Worm (Caenorhabditis elegans) whole organism, L2 larva: Measurements from ENCODE around the gene D2045.7.

Source experiments
- R02D3.7 ChIP-seq: fragments of 150-350 bp; optimal IDR thresholded peaks from 2 replicates; lab custom pipeline; 2014; ENCODE audit warnings: missing biosample characterization, missing genetic modification characterization
- ama-1 ChIP-seq: fragments of 150-350 bp; optimal IDR thresholded peaks from 2 replicates; lab custom pipeline; 2018; ENCODE audit warnings: inconsistent platforms
- ceh-82 ChIP-seq: fragments of 150-350 bp; optimal IDR thresholded peaks from 2 replicates; lab custom pipeline; 2014; ENCODE audit warnings: missing biosample characterization, missing genetic modification characterization
- lin-11 ChIP-seq: fragments of 150-350 bp; sonication (generic microtip); optimal IDR thresholded peaks from 2 replicates; lab custom pipeline; 2014; ENCODE audit warnings: missing biosample characterization, missing genetic modification characterization, inconsistent platforms, mixed read lengths
- lsy-2 ChIP-seq, 2 experiments: fragments of 150-350 bp in 1 of 2; sonication (generic microtip) in 1 of 2; optimal IDR thresholded peaks; 2 replicates each; lab custom pipeline; 2014 to 2017; ENCODE audit warnings: missing biosample characterization in 2 of 2, missing genetic modification characterization in 2 of 2
- mbf-1 ChIP-seq: sonication (generic microtip); optimal IDR thresholded peaks from 2 replicates; lab custom pipeline; 2017; ENCODE audit warnings: missing biosample characterization, missing genetic modification characterization
- nhr-11 ChIP-seq: fragments of 150-350 bp; optimal IDR thresholded peaks from 2 replicates; lab custom pipeline; 2014; ENCODE audit warnings: missing biosample characterization, missing genetic modification characterization
- nhr-77 ChIP-seq: fragments of 150-350 bp; optimal IDR thresholded peaks from 2 replicates; lab custom pipeline; 2014; ENCODE audit warnings: missing biosample characterization, missing genetic modification characterization
- peb-1 ChIP-seq: fragments of 150-350 bp; optimal IDR thresholded peaks from 2 replicates; lab custom pipeline; 2014; ENCODE audit warnings: missing biosample characterization, missing genetic modification characterization
- snpc-4 ChIP-seq: fragments of 150-350 bp; optimal IDR thresholded peaks from 2 replicates; lab custom pipeline; 2014; ENCODE audit warnings: missing biosample characterization, missing genetic modification characterization
- unc-62 ChIP-seq: fragments of 150-350 bp; optimal IDR thresholded peaks from 2 replicates; lab custom pipeline; 2014; ENCODE audit warnings: missing biosample characterization, missing genetic modification reagents, missing genetic modification characterization
- zag-1 ChIP-seq: fragments of 150-350 bp; optimal IDR thresholded peaks from 2 replicates; lab custom pipeline; 2014; ENCODE audit warnings: missing biosample characterization, missing genetic modification characterization
- ztf-1 ChIP-seq: fragments of 200-800 bp; sonication (Bioruptor generic); conservative IDR thresholded peaks from 2 replicates; pipeline ENCODE4 v1.3.6; 2022; ENCODE audit warnings: missing genetic modification characterization, missing compliant biosample characterization
- ztf-11 ChIP-seq: sonication (generic microtip); optimal IDR thresholded peaks from 2 replicates; lab custom pipeline; 2017; ENCODE audit warnings: missing biosample characterization, missing genetic modification characterization

ce11 chrIII:10481497-10481896 is 2.2 kb downstream of the D2045.7 start:
- TF ChIP-seq mbf-1 (no peak), lsy-2 (tag; optimal IDR thresholded peaks at IDR 0.05; lab: Kevin White, UChicago) (no peak), ama-1 (lab: Kevin White, UChicago) (no peak), ztf-1 (GFP tag; lab: Robert Waterston, UW) (no peak), snpc-4 (tag; lab: Kevin White, UChicago) (no peak), nhr-11 (tag; lab: Kevin White, UChicago) (no peak), zag-1 (tag; lab: Kevin White, UChicago) (no peak), nhr-77 (tag; lab: Kevin White, UChicago) (no peak), unc-62 (GFP tag; lab: Kevin White, UChicago) (no peak), ceh-82 (tag; lab: Kevin White, UChicago) (no peak), ztf-11 (tag; lab: Kevin White, UChicago) (no peak), peb-1 (tag; lab: Kevin White, UChicago) (no peak), lin-11 (tag; lab: Kevin White, UChicago) (no peak), R02D3.7 (tag; lab: Kevin White, UChicago) (no peak)
